Fruit fly (Drosophila melanogaster) whole organism, embryonic: ENCODE data around the gene Lsp2.

Experiments used
- Blimp-1 ChIP-seq: fragments of 200-800 bp; sonication (Bioruptor generic); optimal IDR thresholded peaks from 3 replicates; lab custom pipeline; 2018; ENCODE audit warnings: missing biosample characterization, missing genetic modification characterization, mild to moderate bottlenecking, moderate library complexity, missing genetic modification reagents
- BtbVII ChIP-seq: fragments of 200-800 bp; sonication (Bioruptor generic); optimal IDR thresholded peaks from 3 replicates; lab custom pipeline; 2017; ENCODE audit warnings: missing biosample characterization, mild to moderate bottlenecking, missing genetic modification characterization
- CG1024 ChIP-seq: fragments of 200-800 bp; sonication (Bioruptor generic); IDR thresholded peaks from 2 replicates; pipeline ENCODE4 v1.3.6; 2022; ENCODE audit warnings: missing biosample characterization, missing genetic modification characterization
- CG10321 ChIP-seq: fragments of 200-800 bp; sonication (Bioruptor generic); IDR thresholded peaks from 2 replicates; pipeline ENCODE4 v1.3.6; 2022; ENCODE audit warnings: missing biosample characterization, missing genetic modification characterization
- CG10979 ChIP-seq: fragments of 200-800 bp; sonication (Bioruptor generic); optimal IDR thresholded peaks from 2 replicates; lab custom pipeline; 2018; ENCODE audit warnings: missing biosample characterization, mild to moderate bottlenecking, missing genetic modification characterization, moderate library complexity
- CG11504 ChIP-seq: fragments of 200-800 bp; sonication (Bioruptor generic); optimal IDR thresholded peaks from 3 replicates; lab custom pipeline; 2019; ENCODE audit warnings: missing biosample characterization, mild to moderate bottlenecking, missing genetic modification characterization, moderate library complexity
- CG13123 ChIP-seq: fragments of 200-800 bp; sonication (Bioruptor generic); optimal IDR thresholded peaks from 2 replicates; lab custom pipeline; 2016; ENCODE audit warnings: missing biosample characterization, missing genetic modification characterization
- CG17359 ChIP-seq: fragments of 200-800 bp; sonication (Bioruptor generic); optimal IDR thresholded peaks from 3 replicates; lab custom pipeline; 2018; ENCODE audit warnings: missing biosample characterization, mild to moderate bottlenecking, missing genetic modification characterization, moderate library complexity
- CG2120 ChIP-seq: fragments of 200-800 bp; sonication (Bioruptor generic); optimal IDR thresholded peaks from 3 replicates; lab custom pipeline; 2016; ENCODE audit warnings: missing biosample characterization, missing genetic modification characterization
- CG2678 ChIP-seq: fragments of 200-800 bp; sonication (Bioruptor generic); optimal IDR thresholded peaks from 3 replicates; lab custom pipeline; 2019; ENCODE audit warnings: missing biosample characterization, mild to moderate bottlenecking, missing genetic modification characterization, moderate library complexity
- CG2875 ChIP-seq: fragments of 200-800 bp; sonication (Bioruptor generic); optimal IDR thresholded peaks from 2 replicates; lab custom pipeline; 2017; ENCODE audit warnings: missing biosample characterization, mild to moderate bottlenecking, missing genetic modification characterization, missing genetic modification reagents
- CG32772 ChIP-seq: fragments of 200-800 bp; sonication (Bioruptor generic); IDR thresholded peaks from 2 replicates; pipeline ENCODE4 v1.3.6; 2022; ENCODE audit warnings: missing biosample characterization, missing genetic modification characterization
- CG5180 ChIP-seq: fragments of 200-800 bp; sonication (Bioruptor generic); optimal IDR thresholded peaks from 3 replicates; lab custom pipeline; 2017; ENCODE audit warnings: missing biosample characterization, missing genetic modification characterization, mild to moderate bottlenecking, moderate library complexity, missing genetic modification reagents
- CG6813 ChIP-seq: fragments of 200-800 bp; sonication (Bioruptor generic); optimal IDR thresholded peaks from 2 replicates; lab custom pipeline; 2017; ENCODE audit warnings: missing biosample characterization, missing genetic modification characterization, mild to moderate bottlenecking, moderate library complexity, missing genetic modification reagents
- CG7928 ChIP-seq: fragments of 200-800 bp; sonication (Bioruptor generic); optimal IDR thresholded peaks from 2 replicates; lab custom pipeline; 2017; ENCODE audit warnings: missing biosample characterization, mild to moderate bottlenecking, missing genetic modification characterization
- CG8765 ChIP-seq: fragments of 200-800 bp; sonication (Bioruptor generic); IDR thresholded peaks from 2 replicates; pipeline ENCODE4 v1.3.6; 2022; ENCODE audit warnings: missing biosample characterization, missing genetic modification characterization
- CG8924 ChIP-seq: fragments of 200-800 bp; optimal IDR thresholded peaks from 3 replicates; lab custom pipeline; 2019; ENCODE audit warnings: missing biosample characterization, mild to moderate bottlenecking, missing genetic modification characterization, moderate library complexity
- CG9727 ChIP-seq: fragments of 200-800 bp; sonication (Bioruptor generic); optimal IDR thresholded peaks from 3 replicates; lab custom pipeline; 2017; ENCODE audit warnings: missing biosample characterization, mild to moderate bottlenecking, missing genetic modification characterization
- Dek ChIP-seq: fragments of 200-800 bp; sonication (Bioruptor generic); optimal IDR thresholded peaks from 3 replicates; lab custom pipeline; 2019; ENCODE audit warnings: missing biosample characterization, mild to moderate bottlenecking, missing genetic modification characterization, moderate library complexity
- Doc3 ChIP-seq: fragments of 200-800 bp; sonication (Bioruptor generic); IDR thresholded peaks from 3 replicates; pipeline ENCODE4 v1.3.6; 2022; ENCODE audit warnings: missing biosample characterization, missing genetic modification characterization; ENCODE audit not compliant: partially characterized antibody
- HHEX ChIP-seq: fragments of 200-800 bp; sonication (Bioruptor generic); optimal IDR thresholded peaks from 3 replicates; lab custom pipeline; 2017; ENCODE audit warnings: missing biosample characterization, mild to moderate bottlenecking, missing genetic modification characterization, missing genetic modification reagents
- Kr ChIP-seq: fragments of 200-800 bp; sonication (Bioruptor generic); optimal IDR thresholded peaks from 2 replicates; lab custom pipeline; 2017; ENCODE audit warnings: missing biosample characterization, mild to moderate bottlenecking, missing genetic modification characterization
- PHDP ChIP-seq: fragments of 200-800 bp; sonication (Bioruptor generic); optimal IDR thresholded peaks from 3 replicates; lab custom pipeline; 2018; ENCODE audit warnings: missing biosample characterization, mild to moderate bottlenecking, missing genetic modification characterization, moderate library complexity
- Rfx ChIP-seq: fragments of 200-800 bp; sonication (Bioruptor generic); IDR thresholded peaks from 2 replicates; pipeline ENCODE4 v1.3.6; 2022; ENCODE audit warnings: missing biosample characterization, missing genetic modification characterization
- ac ChIP-seq: fragments of 200-800 bp; sonication (Bioruptor generic); optimal IDR thresholded peaks from 3 replicates; lab custom pipeline; 2017; ENCODE audit warnings: missing biosample characterization, mild to moderate bottlenecking, missing genetic modification characterization
- btn ChIP-seq: fragments of 200-800 bp; sonication (Bioruptor generic); optimal IDR thresholded peaks from 2 replicates; lab custom pipeline; 2016; ENCODE audit warnings: missing biosample characterization, missing genetic modification characterization
- cg ChIP-seq: fragments of 200-800 bp; sonication (Bioruptor generic); optimal IDR thresholded peaks from 3 replicates; lab custom pipeline; 2019; ENCODE audit warnings: missing biosample characterization, mild to moderate bottlenecking, missing genetic modification characterization, moderate library complexity
- chm ChIP-seq: fragments of 200-800 bp; sonication (Bioruptor generic); IDR thresholded peaks from 2 replicates; pipeline ENCODE4 v1.3.6; 2022; ENCODE audit warnings: missing biosample characterization, missing genetic modification characterization
- ci ChIP-seq: fragments of 200-800 bp; sonication (Bioruptor generic); IDR thresholded peaks from 3 replicates; pipeline ENCODE4 v1.3.6; 2022; ENCODE audit warnings: missing biosample characterization, missing genetic modification characterization
- crol ChIP-seq: fragments of 200-800 bp; sonication (Bioruptor generic); IDR thresholded peaks from 2 replicates; pipeline ENCODE4 v1.3.6; 2022; ENCODE audit warnings: missing biosample characterization, missing genetic modification characterization
- danr ChIP-seq: fragments of 200-800 bp; sonication (Bioruptor generic); IDR thresholded peaks from 2 replicates; pipeline ENCODE4 v1.3.6; 2022; ENCODE audit warnings: missing biosample characterization, missing genetic modification characterization
- dmrt11E ChIP-seq: fragments of 200-800 bp; sonication (Bioruptor generic); optimal IDR thresholded peaks from 3 replicates; lab custom pipeline; 2018; ENCODE audit warnings: missing biosample characterization, mild to moderate bottlenecking, missing genetic modification characterization, moderate library complexity
- hb ChIP-seq: fragments of 200-800 bp; sonication (Bioruptor generic); IDR thresholded peaks from 3 replicates; pipeline ENCODE4 v1.3.6; 2022; ENCODE audit warnings: missing biosample characterization, missing genetic modification characterization; ENCODE audit not compliant: partially characterized antibody
- ind ChIP-seq: fragments of 200-800 bp; sonication (Bioruptor generic); optimal IDR thresholded peaks from 3 replicates; lab custom pipeline; 2016; ENCODE audit warnings: missing biosample characterization, missing genetic modification characterization
- ken ChIP-seq: fragments of 200-800 bp; sonication (Bioruptor generic); IDR thresholded peaks from 3 replicates; pipeline ENCODE4 v1.3.6; 2022; ENCODE audit warnings: missing biosample characterization, missing genetic modification characterization
- klu ChIP-seq: fragments of 200-800 bp; sonication (Bioruptor generic); IDR thresholded peaks from 2 replicates; pipeline ENCODE4 v1.3.6; 2022; ENCODE audit warnings: missing biosample characterization, missing genetic modification characterization
- nau ChIP-seq: fragments of 200-800 bp; sonication (Bioruptor generic); optimal IDR thresholded peaks from 3 replicates; lab custom pipeline; 2017; ENCODE audit warnings: missing biosample characterization, mild to moderate bottlenecking, missing genetic modification characterization, missing genetic modification reagents
- nom ChIP-seq: fragments of 200-800 bp; sonication (Bioruptor generic); optimal IDR thresholded peaks from 2 replicates; lab custom pipeline; 2017; ENCODE audit warnings: missing biosample characterization, missing genetic modification characterization, mild to moderate bottlenecking, moderate library complexity, missing genetic modification reagents
- pan ChIP-seq, 4 experiments: fragments of >200 bp in 3 of 4; fragments of 200-800 bp in 1 of 4; sonication (Bioruptor generic) in 1 of 4; optimal IDR thresholded peaks in 3 of 4; IDR thresholded peaks in 1 of 4; 2 replicates each; pipeline versions ENCODE4 v1.3.6 to Lab custom; 2017 to 2022; ENCODE audit warnings: missing biosample characterization in 2 of 4, missing genetic modification characterization in 2 of 4, mixed read lengths in 1 of 4
- ro ChIP-seq: fragments of 200-800 bp; sonication (Bioruptor generic); IDR thresholded peaks from 2 replicates; pipeline ENCODE4 v1.3.6; 2022; ENCODE audit warnings: missing biosample characterization, missing genetic modification characterization
- row ChIP-seq: fragments of 200-800 bp; sonication (Bioruptor generic); IDR thresholded peaks from 3 replicates; pipeline ENCODE4 v1.3.6; 2022; ENCODE audit warnings: missing biosample characterization, missing genetic modification characterization
- schlank ChIP-seq: fragments of 200-800 bp; sonication (Bioruptor generic); optimal IDR thresholded peaks from 2 replicates; lab custom pipeline; 2018; ENCODE audit warnings: missing biosample characterization, mild to moderate bottlenecking, missing genetic modification characterization
- slp2 ChIP-seq: fragments of 200-800 bp; sonication (Bioruptor generic); optimal IDR thresholded peaks from 2 replicates; lab custom pipeline; 2016; ENCODE audit warnings: missing biosample characterization, missing genetic modification characterization
- tgo ChIP-seq: fragments of 200-800 bp; sonication (Bioruptor generic); IDR thresholded peaks from 3 replicates; pipeline ENCODE4 v1.3.6; 2022; ENCODE audit warnings: missing biosample characterization, missing genetic modification characterization
- trem ChIP-seq: fragments of 200-800 bp; optimal IDR thresholded peaks from 3 replicates; lab custom pipeline; 2019; ENCODE audit warnings: missing biosample characterization, mild to moderate bottlenecking, missing genetic modification characterization, moderate library complexity
- tx ChIP-seq: fragments of 200-800 bp; sonication (Bioruptor generic); optimal IDR thresholded peaks from 2 replicates; lab custom pipeline; 2016; ENCODE audit warnings: missing biosample characterization, missing genetic modification characterization
- wor ChIP-seq: fragments of 200-800 bp; sonication (Bioruptor generic); IDR thresholded peaks from 2 replicates; pipeline ENCODE4 v1.3.6; 2022; ENCODE audit warnings: missing biosample characterization, missing genetic modification characterization

Lsp2 gene

DNA sequence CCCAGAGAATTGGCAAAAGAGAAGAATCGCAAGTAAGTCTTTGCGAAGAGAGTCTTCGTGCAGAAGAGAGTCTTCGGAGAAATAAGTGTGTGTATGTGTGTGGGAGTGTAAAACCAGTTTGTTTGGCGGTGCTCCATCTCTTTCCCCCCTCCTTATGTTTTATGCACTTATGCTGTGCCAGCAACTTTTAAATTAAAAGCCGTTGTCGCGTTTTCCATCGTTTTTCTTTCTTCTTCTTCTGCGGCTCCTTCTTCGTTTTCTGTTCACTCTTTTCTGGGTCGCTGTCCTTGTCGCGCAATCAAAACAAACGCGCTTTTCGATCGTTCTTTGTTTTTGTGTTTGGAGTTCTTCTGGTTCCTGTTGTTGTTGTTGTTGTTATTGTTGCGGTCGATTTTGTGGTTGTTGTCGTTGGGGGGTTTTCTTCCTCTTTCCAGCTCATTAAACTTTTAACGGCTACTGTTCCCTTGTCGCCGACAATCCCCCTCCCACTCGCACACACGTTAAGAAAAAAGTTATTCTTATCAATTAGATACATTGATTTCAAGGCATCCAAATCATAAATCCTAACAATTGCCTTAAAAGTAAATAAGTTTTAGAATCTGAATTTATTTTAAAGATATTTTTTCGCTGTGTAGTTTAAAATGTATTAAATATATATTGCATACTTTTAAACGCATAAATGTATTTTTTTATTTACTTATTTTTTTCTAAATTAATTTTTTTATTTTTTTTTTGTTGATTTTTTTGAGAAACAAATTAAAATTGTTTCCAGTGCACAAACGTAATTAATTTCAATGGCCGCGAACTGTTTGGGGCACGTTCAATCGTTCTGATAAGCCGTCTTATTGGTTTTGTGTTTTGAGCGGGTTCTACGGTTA, 17.9 kb upstream of the Lsp2 start (continued):
- TF ChIP-seq ken (GFP tag; lab: Robert Waterston, UW) (peak; percentile 62; the same call in 1 of the 3 replicates), CG2678 (tag; lab: Kevin White, UChicago) (peak; percentile 95), PHDP (tag; lab: Kevin White, UChicago) (peak; percentile 93), slp2 (GFP tag; lab: Kevin White, UChicago) (peak; percentile 35), CG1024 (GFP tag; lab: Robert Waterston, UW) (no peak), Doc3 (GFP tag; lab: Robert Waterston, UW) (no peak), nau (GFP tag; lab: Kevin White, UChicago) (no peak), CG32772 (GFP tag; lab: Robert Waterston, UW) (peak; percentile 65; the same call in 1 of the 2 replicates), CG10321 (no peak), CG6813 (GFP tag; lab: Kevin White, UChicago) (peak; percentile 54), crol (GFP tag; lab: Robert Waterston, UW) (no peak), CG8765 (GFP tag; lab: Robert Waterston, UW) (no peak), Dek (peak; percentile 66), btn (no peak), cg (peak; percentile 34), CG11504 (peak; percentile 93), trem (tag; lab: Kevin White, UChicago) (peak; percentile 91), dmrt11E (tag; lab: Kevin White, UChicago) (peak; percentile 97), ind (GFP tag; lab: Kevin White, UChicago) (peak; percentile 67), hb (GFP tag; lab: Robert Waterston, UW) (no peak), CG13123 (GFP tag; lab: Kevin White, UChicago) (peak; percentile 57), HHEX (GFP tag; lab: Kevin White, UChicago) (peak; percentile 73), CG7928 (no peak), CG17359 (peak; percentile 88), schlank (tag; lab: Kevin White, UChicago) (no peak), chm (GFP tag; lab: Robert Waterston, UW) (no peak), klu (GFP tag; lab: Robert Waterston, UW) (peak; percentile 69; the same call in 1 of the 2 replicates), Kr (GFP tag; lab: Kevin White, UChicago) (peak; percentile 14), Blimp-1 (GFP tag; lab: Kevin White, UChicago) (peak; percentile 93), Rfx (GFP tag; lab: Robert Waterston, UW) (peak; percentile 68; the same call in 1 of the 2 replicates), nom (GFP tag; lab: Kevin White, UChicago) (peak; percentile 23), CG5180 (peak; percentile 33), danr (GFP tag; lab: Robert Waterston, UW) (peak; percentile 50; the same call in 1 of the 2 replicates), BtbVII (GFP tag; lab: Kevin White, UChicago) (peak; percentile 73), CG8924 (peak; percentile 96), CG2120 (peak; percentile 41), CG2875 (peak; percentile 64), CG9727 (GFP tag; lab: Kevin White, UChicago) (peak; percentile 90), tgo (GFP tag; lab: Robert Waterston, UW) (peak; percentile 79), pan (optimal IDR thresholded peaks at IDR 0.05; lab: Kevin White, UChicago) (no peak), pan (GFP tag; optimal IDR thresholded peaks at IDR 0.05 in 1 of 2, IDR thresholded peaks at IDR 0.05 in 1 of 2) (peak in 1 of 2 experiments; percentile 76), row (GFP tag; lab: Robert Waterston, UW) (peak; percentile 77), ci (no peak), ro (GFP tag; lab: Robert Waterston, UW) (peak; percentile 56; the same call in 1 of the 2 replicates), CG10979 (tag; lab: Kevin White, UChicago) (peak; percentile 95), tx (GFP tag; lab: Kevin White, UChicago) (no peak), ac (GFP tag; lab: Kevin White, UChicago) (no peak), wor (GFP tag; lab: Robert Waterston, UW) (peak; percentile 66)
